Fruit fly (Drosophila melanogaster) whole organism, prepupa: ENCODE data around the gene lsn.
A peak's percentile ranks its signal among the peaks of the same experiment; 100 is the strongest.

Experiments
- Blimp-1 ChIP-seq: fragments of 200-800 bp; sonication (Bioruptor generic); optimal IDR thresholded peaks from 3 replicates; lab custom pipeline; 2017; ENCODE audit warnings: missing biosample characterization, missing genetic modification characterization, mild to moderate bottlenecking, moderate library complexity, missing genetic modification reagents
- CG10631 ChIP-seq: fragments of 200-800 bp; sonication (Bioruptor generic); optimal IDR thresholded peaks from 2 replicates; lab custom pipeline; 2016; ENCODE audit warnings: missing biosample characterization, missing genetic modification characterization
- CG11294 ChIP-seq: fragments of 200-800 bp; sonication (Bioruptor generic); IDR thresholded peaks from 2 replicates; pipeline ENCODE4 v1.3.6; 2022; ENCODE audit warnings: missing biosample characterization, missing genetic modification characterization
- CG11902 ChIP-seq: fragments of 200-800 bp; sonication (Bioruptor generic); optimal IDR thresholded peaks from 3 replicates; lab custom pipeline; 2016; ENCODE audit warnings: missing biosample characterization, missing genetic modification characterization
- CG15336 ChIP-seq: fragments of 200-800 bp; sonication (Bioruptor generic); IDR thresholded peaks from 2 replicates; pipeline ENCODE4 v1.3.6; 2022; ENCODE audit warnings: missing biosample characterization, missing genetic modification characterization
- CG1621 ChIP-seq: fragments of 200-800 bp; sonication (Bioruptor generic); optimal IDR thresholded peaks from 3 replicates; lab custom pipeline; 2018; ENCODE audit warnings: missing biosample characterization, mild to moderate bottlenecking, missing genetic modification characterization
- CG16779 ChIP-seq: fragments of 200-800 bp; sonication (Bioruptor generic); optimal IDR thresholded peaks from 3 replicates; lab custom pipeline; 2017; ENCODE audit warnings: missing biosample characterization, mild to moderate bottlenecking, missing genetic modification characterization
- CG3032 ChIP-seq: fragments of 200-800 bp; optimal IDR thresholded peaks from 2 replicates; lab custom pipeline; 2019; ENCODE audit warnings: missing biosample characterization, mild to moderate bottlenecking, missing genetic modification characterization, moderate library complexity
- CG31627 ChIP-seq: fragments of 200-800 bp; sonication (Bioruptor generic); optimal IDR thresholded peaks from 3 replicates; lab custom pipeline; 2016; ENCODE audit warnings: missing biosample characterization, missing genetic modification characterization
- CG32006 ChIP-seq: fragments of 200-800 bp; sonication (Bioruptor generic); optimal IDR thresholded peaks from 3 replicates; lab custom pipeline; 2017; ENCODE audit warnings: missing biosample characterization, mild to moderate bottlenecking, missing genetic modification characterization
- CG34406 ChIP-seq: fragments of 200-800 bp; sonication (Bioruptor generic); optimal IDR thresholded peaks from 3 replicates; lab custom pipeline; 2016; ENCODE audit warnings: missing biosample characterization, missing genetic modification characterization
- CG3919 ChIP-seq: fragments of 200-800 bp; sonication (Bioruptor generic); optimal IDR thresholded peaks from 3 replicates; lab custom pipeline; 2016; ENCODE audit warnings: missing biosample characterization, missing genetic modification characterization
- CG6163 ChIP-seq: fragments of 200-800 bp; sonication (Bioruptor generic); IDR thresholded peaks from 3 replicates; pipeline ENCODE4 v1.3.6; 2022; ENCODE audit warnings: missing biosample characterization, missing genetic modification characterization
- CG6792 ChIP-seq: fragments of 200-800 bp; sonication (Bioruptor generic); optimal IDR thresholded peaks from 3 replicates; lab custom pipeline; 2016; ENCODE audit warnings: missing biosample characterization, missing genetic modification characterization
- CG6808 ChIP-seq: fragments of 200-800 bp; sonication (Bioruptor generic); optimal IDR thresholded peaks from 3 replicates; lab custom pipeline; 2017; ENCODE audit warnings: missing biosample characterization, missing genetic modification characterization, mild to moderate bottlenecking, moderate library complexity, missing genetic modification reagents
- CG6854 ChIP-seq: fragments of 200-800 bp; sonication (Bioruptor generic); optimal IDR thresholded peaks from 2 replicates; lab custom pipeline; 2017; ENCODE audit warnings: missing biosample characterization, mild to moderate bottlenecking, missing genetic modification characterization
- CG7368 ChIP-seq: fragments of 200-800 bp; sonication (Bioruptor generic); optimal IDR thresholded peaks from 3 replicates; lab custom pipeline; 2016; ENCODE audit warnings: missing biosample characterization, missing genetic modification characterization
- CG8119 ChIP-seq: fragments of 200-800 bp; sonication (Bioruptor generic); IDR thresholded peaks from 3 replicates; pipeline ENCODE4 v1.3.6; 2022; ENCODE audit warnings: missing biosample characterization, missing genetic modification characterization
- CG8319 ChIP-seq: fragments of 200-800 bp; sonication (Bioruptor generic); optimal IDR thresholded peaks from 3 replicates; lab custom pipeline; 2016; ENCODE audit warnings: missing biosample characterization, missing genetic modification characterization
- Eip75B ChIP-seq: fragments of 200-800 bp; sonication (Bioruptor generic); optimal IDR thresholded peaks from 3 replicates; lab custom pipeline; 2016; ENCODE audit warnings: missing biosample characterization, missing genetic modification characterization
- Eip93F ChIP-seq: fragments of 200-800 bp; sonication (Bioruptor generic); optimal IDR thresholded peaks from 2 replicates; lab custom pipeline; 2016; ENCODE audit warnings: missing biosample characterization, mild to moderate bottlenecking, missing genetic modification characterization
- Ets21C ChIP-seq: fragments of 200-800 bp; sonication (Bioruptor generic); optimal IDR thresholded peaks from 3 replicates; lab custom pipeline; 2016; ENCODE audit warnings: missing biosample characterization, missing genetic modification characterization
- Ets96B ChIP-seq: fragments of 200-800 bp; optimal IDR thresholded peaks from 2 replicates; lab custom pipeline; 2019; ENCODE audit warnings: missing biosample characterization, mild to moderate bottlenecking, missing genetic modification characterization, moderate library complexity
- Gug ChIP-seq: fragments of 200-800 bp; sonication (Bioruptor generic); IDR thresholded peaks from 2 replicates; pipeline ENCODE4 v1.3.6; 2022; ENCODE audit warnings: missing biosample characterization, missing genetic modification characterization
- Hr38 ChIP-seq: sonication (Bioruptor generic); optimal IDR thresholded peaks from 2 replicates; lab custom pipeline; 2016; ENCODE audit warnings: missing biosample characterization, missing genetic modification characterization
- Hr39 ChIP-seq: fragments of 200-800 bp; sonication (Bioruptor generic); optimal IDR thresholded peaks from 2 replicates; lab custom pipeline; 2016; ENCODE audit warnings: missing biosample characterization, missing genetic modification characterization
- Hr4 ChIP-seq: fragments of 200-800 bp; sonication (Bioruptor generic); optimal IDR thresholded peaks from 3 replicates; lab custom pipeline; 2016; ENCODE audit warnings: missing biosample characterization, missing genetic modification characterization
- Lpt ChIP-seq: fragments of 200-800 bp; sonication (Bioruptor generic); optimal IDR thresholded peaks from 3 replicates; lab custom pipeline; 2016; ENCODE audit warnings: missing biosample characterization, missing genetic modification characterization
- Met ChIP-seq: fragments of 200-800 bp; sonication (Bioruptor generic); optimal IDR thresholded peaks from 3 replicates; lab custom pipeline; 2016; ENCODE audit warnings: missing biosample characterization, missing genetic modification characterization
- Smox ChIP-seq: fragments of 200-800 bp; sonication (Bioruptor generic); optimal IDR thresholded peaks from 3 replicates; lab custom pipeline; 2016; ENCODE audit warnings: missing biosample characterization, missing genetic modification characterization
- Sox102F ChIP-seq: fragments of 200-800 bp; sonication (Bioruptor generic); optimal IDR thresholded peaks from 2 replicates; lab custom pipeline; 2016; ENCODE audit warnings: missing biosample characterization, mild to moderate bottlenecking, missing genetic modification characterization
- Sox14 ChIP-seq: fragments of 200-800 bp; sonication (Bioruptor generic); optimal IDR thresholded peaks from 3 replicates; lab custom pipeline; 2016; ENCODE audit warnings: missing biosample characterization, missing genetic modification characterization
- Sox15 ChIP-seq: fragments of 200-800 bp; sonication (Bioruptor generic); optimal IDR thresholded peaks from 3 replicates; lab custom pipeline; 2016; ENCODE audit warnings: missing biosample characterization, missing genetic modification characterization
- achi ChIP-seq: fragments of 200-800 bp; sonication (Bioruptor generic); optimal IDR thresholded peaks from 3 replicates; lab custom pipeline; 2016; ENCODE audit warnings: missing biosample characterization, missing genetic modification characterization
- acj6 ChIP-seq: fragments of 200-800 bp; sonication (Bioruptor generic); optimal IDR thresholded peaks from 3 replicates; lab custom pipeline; 2016; ENCODE audit warnings: missing biosample characterization, missing genetic modification characterization
- cyc ChIP-seq: fragments of 200-800 bp; sonication (Bioruptor generic); optimal IDR thresholded peaks from 3 replicates; lab custom pipeline; 2016; ENCODE audit warnings: missing biosample characterization, missing genetic modification characterization
- dac ChIP-seq: fragments of 200-800 bp; sonication (Bioruptor generic); optimal IDR thresholded peaks from 2 replicates; lab custom pipeline; 2017; ENCODE audit warnings: missing biosample characterization, mild to moderate bottlenecking, missing genetic modification characterization
- esn ChIP-seq: fragments of 200-800 bp; sonication (Bioruptor generic); optimal IDR thresholded peaks from 2 replicates; lab custom pipeline; 2016; ENCODE audit warnings: missing biosample characterization, mild to moderate bottlenecking, missing genetic modification characterization, moderate library complexity
- fd59A ChIP-seq: fragments of 200-800 bp; sonication (Bioruptor generic); optimal IDR thresholded peaks from 2 replicates; lab custom pipeline; 2017; ENCODE audit warnings: missing biosample characterization, mild to moderate bottlenecking, missing genetic modification characterization, missing genetic modification reagents
- fd85E ChIP-seq: fragments of 200-800 bp; sonication (Bioruptor generic); optimal IDR thresholded peaks from 3 replicates; lab custom pipeline; 2016; ENCODE audit warnings: missing biosample characterization, missing genetic modification characterization
- fkh ChIP-seq: fragments of 200-800 bp; sonication (Bioruptor generic); optimal IDR thresholded peaks from 3 replicates; lab custom pipeline; 2017; ENCODE audit warnings: missing biosample characterization, mild to moderate bottlenecking, missing genetic modification characterization, moderate library complexity
- net ChIP-seq: fragments of 200-800 bp; sonication (Bioruptor generic); optimal IDR thresholded peaks from 3 replicates; lab custom pipeline; 2016; ENCODE audit warnings: missing biosample characterization, missing genetic modification characterization
- pdm3 ChIP-seq: fragments of 200-800 bp; sonication (Bioruptor generic); optimal IDR thresholded peaks from 3 replicates; lab custom pipeline; 2016; ENCODE audit warnings: missing biosample characterization, missing genetic modification characterization
- salr ChIP-seq, 2 experiments: fragments of 200-800 bp; sonication (Bioruptor generic); optimal IDR thresholded peaks; 3 replicates each; lab custom pipeline; 2016 to 2018; ENCODE audit warnings: missing biosample characterization in 2 of 2, missing genetic modification characterization in 2 of 2, mild to moderate bottlenecking in 1 of 2
- ss ChIP-seq, 2 experiments: fragments of 200-800 bp; sonication (Bioruptor generic); optimal IDR thresholded peaks; 2 replicates in 1 of 2; 3 replicates in 1 of 2; lab custom pipeline; 2017 to 2018; ENCODE audit warnings: mild to moderate bottlenecking in 2 of 2, missing biosample characterization in 2 of 2, missing genetic modification characterization in 2 of 2, moderate library complexity in 1 of 2
- svp ChIP-seq: fragments of 200-800 bp; sonication (Bioruptor generic); peaks from one replicate; lab custom pipeline; 2016; ENCODE audit warnings: missing biosample characterization, missing genetic modification characterization
- topi ChIP-seq: fragments of 200-800 bp; sonication (Bioruptor generic); optimal IDR thresholded peaks from 3 replicates; lab custom pipeline; 2016; ENCODE audit warnings: missing biosample characterization, missing genetic modification characterization
- vri ChIP-seq: fragments of 200-800 bp; sonication (Bioruptor generic); optimal IDR thresholded peaks from 3 replicates; lab custom pipeline; 2016; ENCODE audit warnings: missing biosample characterization, mild to moderate bottlenecking, missing genetic modification characterization

lsn gene

dm6 chr3R:21836614-21837013, 28.4 kb upstream of the lsn start:
- TF ChIP-seq vri (GFP tag; lab: Kevin White, UChicago), result peak; percentile 19
- no peak for TF ChIP-seq CG34406 (GFP tag; lab: Kevin White, UChicago)

DNA sequence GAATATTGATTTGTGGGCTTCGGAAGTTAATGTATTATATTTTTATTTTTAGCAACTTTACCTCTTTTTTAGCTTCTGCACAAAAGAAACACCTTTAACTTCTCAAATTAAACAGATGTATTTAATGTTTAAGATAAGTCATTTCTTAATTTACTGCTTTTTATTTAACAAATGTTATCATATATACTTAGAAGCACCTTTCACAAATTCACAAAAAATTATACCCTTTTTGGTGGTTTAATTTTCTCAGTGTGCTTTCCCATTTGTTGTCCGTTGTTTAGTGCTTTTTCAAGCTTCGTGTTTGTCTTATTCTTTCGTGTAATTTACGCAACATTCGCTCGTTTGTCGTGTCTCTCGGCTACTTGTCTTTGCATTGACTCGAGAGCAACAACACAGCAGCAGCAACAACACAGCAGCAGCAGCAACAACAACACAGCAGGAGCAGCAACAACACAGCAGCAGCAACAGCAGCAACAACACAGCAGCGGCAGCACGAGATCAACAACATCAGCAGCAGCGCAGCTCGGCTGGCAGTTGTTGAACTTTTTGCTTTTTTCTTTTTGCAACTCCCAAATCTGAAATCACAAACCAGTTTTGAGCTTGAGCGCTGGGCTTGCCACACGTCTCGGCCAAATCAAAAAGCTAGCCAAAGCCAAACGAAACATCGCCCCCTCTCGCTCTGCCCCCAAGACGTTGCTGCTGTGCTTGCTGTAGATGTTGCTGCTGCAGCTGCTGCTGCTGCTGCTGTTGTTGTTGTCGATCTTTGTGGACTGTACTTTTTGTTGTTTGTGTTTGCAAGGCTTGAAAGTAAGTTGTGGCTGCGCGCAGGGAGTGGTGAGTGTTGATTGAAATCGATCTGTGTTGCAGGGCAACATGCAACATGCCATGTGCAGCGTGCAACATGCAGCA, 27.6 kb upstream of the lsn start:
- TF ChIP-seq CG11294 (GFP tag; lab: Robert Waterston, UW), result peak; percentile 8; the same call in 1 of the 2 replicates
- no peak for TF ChIP-seq CG32006 (GFP tag; lab: Kevin White, UChicago)
- peak; percentile 4 for TF ChIP-seq Ets96B (tag; lab: Kevin White, UChicago)
- TF ChIP-seq CG7368 (GFP tag; lab: Kevin White, UChicago), result peak; percentile 75
- TF ChIP-seq CG16779 (tag; lab: Kevin White, UChicago), result peak; percentile 68
- no peak for TF ChIP-seq fkh (GFP tag; lab: Kevin White, UChicago)
- no peak for TF ChIP-seq Sox15 (GFP tag; lab: Kevin White, UChicago)
- TF ChIP-seq Hr4, result no peak
- no peak for TF ChIP-seq fd85E (GFP tag; lab: Kevin White, UChicago)
- TF ChIP-seq Sox102F (GFP tag; lab: Kevin White, UChicago), result no peak
- no peak for TF ChIP-seq pdm3 (GFP tag; lab: Kevin White, UChicago)
- TF ChIP-seq Hr38, result no peak
- peak; percentile 49 for TF ChIP-seq esn (GFP tag; lab: Kevin White, UChicago)
- no peak for TF ChIP-seq CG31627 (GFP tag; lab: Kevin White, UChicago)
- peak; percentile 69 for TF ChIP-seq svp (GFP tag; lab: Kevin White, UChicago)
- peak; percentile 5 for TF ChIP-seq vri (GFP tag; lab: Kevin White, UChicago)
- peak; percentile 28; the same call in 2 of the 3 replicates for TF ChIP-seq CG8119 (GFP tag; lab: Robert Waterston, UW)
- no peak for TF ChIP-seq fd59A (GFP tag; lab: Kevin White, UChicago)
- peak; percentile 57 for TF ChIP-seq CG10631 (GFP tag; lab: Kevin White, UChicago)
- TF ChIP-seq dac (GFP tag; lab: Kevin White, UChicago), result no peak
- no peak for TF ChIP-seq net (GFP tag; lab: Kevin White, UChicago)
- peak; percentile 78 for TF ChIP-seq Eip75B
- TF ChIP-seq Sox14 (GFP tag; lab: Kevin White, UChicago), result no peak
- no peak for TF ChIP-seq achi (GFP tag; lab: Kevin White, UChicago)
- TF ChIP-seq Eip93F, result no peak
- no peak for TF ChIP-seq CG6792 (GFP tag; lab: Kevin White, UChicago)
- no peak for TF ChIP-seq salr (GFP tag; optimal IDR thresholded peaks at IDR 0.05; lab: Kevin White, UChicago)
- TF ChIP-seq ss (GFP tag; optimal IDR thresholded peaks at IDR 0.05; lab: Kevin White, UChicago), result peak; percentile 31 to 85
- peak; percentile 67 for TF ChIP-seq Lpt (GFP tag; lab: Kevin White, UChicago)
- TF ChIP-seq Hr39 (GFP tag; lab: Kevin White, UChicago), result no peak
- TF ChIP-seq Smox (GFP tag; lab: Kevin White, UChicago), result no peak
- TF ChIP-seq CG6163, result peak; percentile 91
- 0 out of 2 replicates have a peak, but pooled peaks have one; percentile 14 for TF ChIP-seq CG15336 (GFP tag; lab: Robert Waterston, UW)
- TF ChIP-seq cyc, result peak; percentile 72
- TF ChIP-seq CG3919 (GFP tag; lab: Kevin White, UChicago), result peak; percentile 82
- peak; percentile 65 for TF ChIP-seq CG3032 (tag; lab: Kevin White, UChicago)
- TF ChIP-seq Blimp-1 (GFP tag; lab: Kevin White, UChicago), result peak; percentile 5
- TF ChIP-seq Gug, result peak; percentile 67
- no peak for TF ChIP-seq Met (GFP tag; lab: Kevin White, UChicago)
- peak; percentile 67 for TF ChIP-seq topi (GFP tag; lab: Kevin White, UChicago)
- peak; percentile 59 for TF ChIP-seq CG6854 (GFP tag; lab: Kevin White, UChicago)
- TF ChIP-seq acj6, result no peak
- TF ChIP-seq Ets21C (GFP tag; lab: Kevin White, UChicago), result no peak
- peak; percentile 72 for TF ChIP-seq CG6808 (GFP tag; lab: Kevin White, UChicago)
- TF ChIP-seq CG11902 (GFP tag; lab: Kevin White, UChicago), result peak; percentile 29
- TF ChIP-seq CG8319, result peak; percentile 74
- TF ChIP-seq CG1621 (tag; lab: Kevin White, UChicago), result no peak
